Worm (Caenorhabditis elegans): Measurements from ENCODE around the gene K02F6.7.

ce11 chrII:2583044-2583443 lies 45.4 kb upstream of the K02F6.7 start, which contains the start of gene sri-74:
- no peak for TF ChIP-seq ama-1 (optimal IDR thresholded peaks at IDR 0.05)
- no peak for TF ChIP-seq mdl-1 (tag; optimal IDR thresholded peaks at IDR 0.05)
- TF ChIP-seq sem-4 (tag; optimal IDR thresholded peaks at IDR 0.05): no peak
- no peak for TF ChIP-seq mab-5 (tag; optimal IDR thresholded peaks at IDR 0.05)
